Fruit fly (Drosophila melanogaster) whole organism, wandering third instar larva: ENCODE results near the gene BRWD3.

ENCODE experiments used
- Abd-B ChIP-seq: fragments of >200 bp; optimal IDR thresholded peaks from 2 replicates; lab custom pipeline; 2017; ENCODE audit warnings: missing biosample characterization, missing genetic modification characterization
- CG32264 ChIP-seq: fragments of 200-800 bp; sonication (Bioruptor generic); optimal IDR thresholded peaks from 2 replicates; lab custom pipeline; 2016; ENCODE audit warnings: missing biosample characterization, missing genetic modification characterization
- Dfd ChIP-seq: fragments of >200 bp; optimal IDR thresholded peaks from 2 replicates; lab custom pipeline; 2017; ENCODE audit warnings: missing biosample characterization, missing genetic modification characterization
- Dif ChIP-seq: fragments of 200-275, 200-300 bp; sonication (Bioruptor generic); optimal IDR thresholded peaks from 2 replicates; lab custom pipeline; 2018; ENCODE audit warnings: missing biosample characterization, missing genetic modification characterization; ENCODE audit not compliant: partially characterized antibody
- GATAd ChIP-seq: sonication (Bioruptor generic); optimal IDR thresholded peaks from 2 replicates; lab custom pipeline; 2016; ENCODE audit warnings: missing biosample characterization, missing genetic modification characterization
- HLH106 ChIP-seq: fragments of 200-800 bp; optimal IDR thresholded peaks from 3 replicates; lab custom pipeline; 2019; ENCODE audit warnings: missing biosample characterization, mild to moderate bottlenecking, missing genetic modification characterization, moderate library complexity
- Sp1 ChIP-seq: fragments of 200-800 bp; sonication (Bioruptor generic); optimal IDR thresholded peaks from 3 replicates; lab custom pipeline; 2019; ENCODE audit warnings: missing biosample characterization, mild to moderate bottlenecking, missing genetic modification characterization, moderate library complexity
- Vsx2 ChIP-seq: fragments of 200-300, 225-300 bp; sonication (Bioruptor generic); optimal IDR thresholded peaks from 2 replicates; lab custom pipeline; 2018; ENCODE audit warnings: missing biosample characterization, missing genetic modification characterization; ENCODE audit not compliant: partially characterized antibody
- h ChIP-seq: fragments of 200-800 bp; sonication (Bioruptor generic); optimal IDR thresholded peaks from 3 replicates; lab custom pipeline; 2016; ENCODE audit warnings: missing biosample characterization, mild to moderate bottlenecking, missing genetic modification characterization
- psq ChIP-seq: fragments of 200-800 bp; sonication (Bioruptor generic); optimal IDR thresholded peaks from 3 replicates; lab custom pipeline; 2017; ENCODE audit warnings: missing biosample characterization, mild to moderate bottlenecking, missing genetic modification characterization, moderate library complexity
- sage ChIP-seq: fragments of 200-800 bp; sonication (Bioruptor generic); optimal IDR thresholded peaks from 2 replicates; lab custom pipeline; 2016; ENCODE audit warnings: missing biosample characterization, mild to moderate bottlenecking, missing genetic modification characterization
- usp ChIP-seq: fragments of >200 bp; optimal IDR thresholded peaks from 2 replicates; lab custom pipeline; 2017; ENCODE audit warnings: missing biosample characterization, missing genetic modification characterization

DNA sequence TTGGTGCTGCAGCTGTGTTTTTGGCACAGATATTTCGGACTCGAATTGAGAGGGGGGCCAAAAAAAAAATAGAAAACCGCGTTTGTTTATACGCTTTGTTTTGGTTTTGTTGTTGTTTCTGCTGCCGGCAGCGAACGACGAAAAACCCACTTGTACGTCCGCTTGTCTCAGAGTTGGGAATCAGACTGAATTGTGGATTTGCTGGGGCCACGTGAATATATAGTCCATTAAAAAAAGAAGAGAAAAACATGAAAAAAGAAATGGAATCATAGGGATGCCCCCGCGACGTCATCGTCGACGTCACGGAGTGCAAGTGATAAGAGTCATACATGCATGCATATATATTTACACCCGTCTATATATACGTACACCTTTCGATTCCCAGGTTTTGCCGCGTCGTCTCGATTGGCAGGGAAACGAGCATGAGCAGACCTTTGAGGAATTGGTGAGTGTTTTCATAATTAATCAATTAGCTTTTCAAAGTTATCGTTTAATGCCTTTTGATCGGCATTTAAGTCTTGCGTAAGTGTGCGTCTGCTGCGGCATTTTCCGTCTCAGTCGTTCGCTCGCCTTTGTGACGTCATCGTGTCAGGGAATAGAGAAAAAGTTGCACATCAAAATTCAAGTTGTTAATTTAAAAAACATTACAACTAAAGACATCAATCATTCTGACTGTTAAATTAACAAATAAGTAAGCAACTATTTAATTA is 987 bp downstream of the BRWD3 start:
- TF ChIP-seq h (GFP tag; lab: Kevin White, UChicago) = no peak
- no peak for TF ChIP-seq Dfd (GFP tag; lab: Kevin White, UChicago)
- no peak for TF ChIP-seq usp (GFP tag; lab: Kevin White, UChicago)
- no peak for TF ChIP-seq CG32264 (GFP tag; lab: Kevin White, UChicago)
- no peak for TF ChIP-seq Sp1 (GFP tag; lab: Kevin White, UChicago)
- no peak for TF ChIP-seq psq (GFP tag; lab: Kevin White, UChicago)
- TF ChIP-seq Abd-B (GFP tag; lab: Kevin White, UChicago) = no peak
- TF ChIP-seq Dif (GFP tag; lab: Kevin White, UChicago) = no peak
- no peak for TF ChIP-seq HLH106 (tag; lab: Kevin White, UChicago)
- no peak for TF ChIP-seq sage
- TF ChIP-seq Vsx2 (GFP tag; lab: Kevin White, UChicago) = no peak
- no peak for TF ChIP-seq GATAd (GFP tag; lab: Kevin White, UChicago)
